Worm (Caenorhabditis elegans): ENCODE data around the gene D2023.6.

- no peak for TF ChIP-seq mep-1 (tag; optimal IDR thresholded peaks at IDR 0.05)
- no peak for TF ChIP-seq aly-2 (tag; optimal IDR thresholded peaks at IDR 0.05)
- no peak for TF ChIP-seq lin-39 (tag; optimal IDR thresholded peaks at IDR 0.05)
- no peak for TF ChIP-seq pqm-1 (tag; optimal IDR thresholded peaks at IDR 0.05)
- peak; percentile 51 for TF ChIP-seq aha-1 (tag)
- TF ChIP-seq zfp-2 (tag; optimal IDR thresholded peaks at IDR 0.05), result no peak
- no peak for TF ChIP-seq lir-3 (tag; optimal IDR thresholded peaks at IDR 0.05)
- TF ChIP-seq tra-1 (GFP tag; IDR thresholded peaks at IDR 0.05), result no peak
- TF ChIP-seq mdl-1 (tag; optimal IDR thresholded peaks at IDR 0.05), result no peak
- no peak for TF ChIP-seq nhr-11 (tag; optimal IDR thresholded peaks at IDR 0.05)
These were observed 25.2 kb downstream of the D2023.6 start for ce11 chrV:11852305-11852704.
